Worm (Caenorhabditis elegans) whole organism, midembryonic: ENCODE results near the gene T09F5.10.

Experiments used
- T22C8.4 ChIP-seq: fragments of 200-800 bp; sonication (Bioruptor generic); IDR thresholded peaks from 2 replicates; pipeline ENCODE4 v1.3.6; 2022; ENCODE audit warnings: missing genetic modification characterization, missing compliant biosample characterization
- cog-1 ChIP-seq: sonication (generic microtip); optimal IDR thresholded peaks from 2 replicates; lab custom pipeline; 2016; ENCODE audit warnings: missing genetic modification characterization, missing compliant biosample characterization
- flt-1 ChIP-seq: fragments of 200-800 bp; sonication (Bioruptor generic); IDR thresholded peaks from 2 replicates; pipeline ENCODE4 v1.3.6; 2022; ENCODE audit warnings: missing genetic modification characterization, missing compliant biosample characterization
- klf-2 ChIP-seq: fragments of 200-800 bp; sonication (Bioruptor generic); conservative IDR thresholded peaks from 2 replicates; pipeline ENCODE4 v1.3.6; 2022; ENCODE audit warnings: missing genetic modification reagents, missing genetic modification characterization, missing compliant biosample characterization
- med-1 ChIP-seq: sonication (generic microtip); optimal IDR thresholded peaks from 2 replicates; lab custom pipeline; 2017; ENCODE audit warnings: missing genetic modification characterization, mild to moderate bottlenecking, missing compliant biosample characterization, antibody characterized with exemption, missing genetic modification reagents; ENCODE audit not compliant: insufficient read depth
- ref-1 ChIP-seq: fragments of 200-800 bp; sonication (Bioruptor generic); conservative IDR thresholded peaks from 2 replicates; pipeline ENCODE4 v1.3.6; 2022; ENCODE audit warnings: missing genetic modification reagents, missing genetic modification characterization, missing compliant biosample characterization
- tab-1 ChIP-seq: fragments of 200-800 bp; sonication (Bioruptor generic); IDR thresholded peaks from 2 replicates; pipeline ENCODE4 v1.3.6; 2022; ENCODE audit warnings: missing genetic modification characterization, missing compliant biosample characterization
- ztf-23 ChIP-seq: fragments of 200-800 bp; sonication (Bioruptor generic); IDR thresholded peaks from 2 replicates; pipeline ENCODE4 v1.3.6; 2022; ENCODE audit warnings: missing genetic modification reagents, missing genetic modification characterization, missing compliant biosample characterization
- ztf-29 ChIP-seq: fragments of 200-800 bp; sonication (Bioruptor generic); IDR thresholded peaks from 2 replicates; pipeline ENCODE4 v1.3.6; 2022; ENCODE audit warnings: missing genetic modification reagents, missing genetic modification characterization, missing compliant biosample characterization

T09F5.10 gene

DNA sequence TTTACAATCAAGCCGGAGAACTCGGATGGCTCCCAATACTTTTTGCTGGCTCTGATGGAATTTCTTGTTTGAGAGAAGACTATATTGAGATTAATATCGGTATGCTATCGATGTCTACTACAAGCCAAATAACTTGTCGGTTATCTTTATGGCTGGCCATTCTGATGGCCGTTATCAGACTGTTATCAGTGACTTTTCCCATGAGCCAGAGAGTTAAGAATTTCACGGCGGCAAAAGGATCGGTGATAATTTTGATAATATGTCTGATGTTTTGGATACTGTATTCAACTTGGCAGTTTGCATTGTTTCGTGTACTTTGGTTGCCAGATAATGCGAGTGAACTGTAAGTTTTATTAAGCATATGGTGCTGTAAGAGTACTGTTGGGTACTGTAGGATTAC lies 46.3 kb downstream of the T09F5.10 start:
- TF ChIP-seq ztf-29 (GFP tag; lab: Robert Waterston, UW) = no peak
- TF ChIP-seq ztf-23 (GFP tag; lab: Robert Waterston, UW) = no peak
- TF ChIP-seq T22C8.4 (GFP tag; lab: Robert Waterston, UW) = no peak
- no peak for TF ChIP-seq med-1 (GFP tag; lab: Kevin White, UChicago)
- no peak for TF ChIP-seq cog-1
- TF ChIP-seq flt-1 (GFP tag; lab: Robert Waterston, UW) = no peak
- TF ChIP-seq klf-2 (GFP tag; lab: Robert Waterston, UW) = no peak
- no peak for TF ChIP-seq tab-1 (GFP tag; lab: Robert Waterston, UW)
- no peak for TF ChIP-seq ref-1 (GFP tag; lab: Robert Waterston, UW)

- TF ChIP-seq ztf-23 (GFP tag; lab: Robert Waterston, UW) (no peak), T22C8.4 (GFP tag; lab: Robert Waterston, UW) (no peak), ref-1 (GFP tag; lab: Robert Waterston, UW) (no peak), cog-1 (no peak), klf-2 (GFP tag; lab: Robert Waterston, UW) (no peak), tab-1 (GFP tag; lab: Robert Waterston, UW) (no peak), ztf-29 (GFP tag; lab: Robert Waterston, UW) (no peak), med-1 (GFP tag; lab: Kevin White, UChicago) (no peak), flt-1 (GFP tag; lab: Robert Waterston, UW) (no peak)
Measured at ce11 chrV:15230243-15230642, 50.4 kb downstream of the T09F5.10 start, which contains the start of gene srw-15. srw-15 (plus strand) TSS chrV:15230543.
